Worm (Caenorhabditis elegans): ENCODE measurements around the gene C37E2.10.

- TF ChIP-seq pqm-1 (tag; optimal IDR thresholded peaks at IDR 0.05) (no peak), jun-1 (tag; optimal IDR thresholded peaks at IDR 0.05) (no peak), F49E8.2 (tag; optimal IDR thresholded peaks at IDR 0.05; ENCODE audit: borderline replicate concordance) (no peak), ztf-11 (tag; optimal IDR thresholded peaks at IDR 0.05) (no peak), aha-1 (tag) (peak; percentile 18), pha-4 (GFP tag; IDR thresholded peaks at IDR 0.05) (0 out of 2 replicates have a peak, but pooled peaks have one; percentile 29), pha-4 (tag; optimal IDR thresholded peaks at IDR 0.05) (peak; percentile 93), nhr-77 (tag; optimal IDR thresholded peaks at IDR 0.05) (peak; percentile 84), unc-39 (tag; optimal IDR thresholded peaks at IDR 0.05) (no peak)
Observed at ce11 chrX:14146740-14147140, 32.0 kb upstream of the C37E2.10 start.

Data from whole organism, L4 larva.